Fruit fly (Drosophila melanogaster) whole organism, adult: ENCODE results near the gene CG11052.

Source experiments
- CG12768 ChIP-seq: fragments of 200-800 bp; sonication (Bioruptor generic); optimal IDR thresholded peaks from 2 replicates; lab custom pipeline; 2017; ENCODE audit warnings: missing biosample characterization, missing genetic modification characterization, mild to moderate bottlenecking, moderate library complexity, missing genetic modification reagents
- CG1620 ChIP-seq: fragments of 200-800 bp; sonication (Bioruptor generic); optimal IDR thresholded peaks from 2 replicates; lab custom pipeline; 2016; ENCODE audit warnings: missing biosample characterization, missing genetic modification characterization
- Clk ChIP-seq: fragments of 200-800 bp; sonication (Bioruptor generic); optimal IDR thresholded peaks from 2 replicates; lab custom pipeline; 2017; ENCODE audit warnings: missing biosample characterization, missing genetic modification characterization
- Mnt ChIP-seq: fragments of 200-800 bp; sonication (Bioruptor generic); optimal IDR thresholded peaks from 2 replicates; lab custom pipeline; 2016; ENCODE audit warnings: missing biosample characterization, mild to moderate bottlenecking, missing genetic modification characterization
- bab1 ChIP-seq: fragments of 200-800 bp; sonication (Bioruptor generic); optimal IDR thresholded peaks from 3 replicates; lab custom pipeline; 2019; ENCODE audit warnings: missing biosample characterization, mild to moderate bottlenecking, missing genetic modification characterization, moderate library complexity

DNA sequence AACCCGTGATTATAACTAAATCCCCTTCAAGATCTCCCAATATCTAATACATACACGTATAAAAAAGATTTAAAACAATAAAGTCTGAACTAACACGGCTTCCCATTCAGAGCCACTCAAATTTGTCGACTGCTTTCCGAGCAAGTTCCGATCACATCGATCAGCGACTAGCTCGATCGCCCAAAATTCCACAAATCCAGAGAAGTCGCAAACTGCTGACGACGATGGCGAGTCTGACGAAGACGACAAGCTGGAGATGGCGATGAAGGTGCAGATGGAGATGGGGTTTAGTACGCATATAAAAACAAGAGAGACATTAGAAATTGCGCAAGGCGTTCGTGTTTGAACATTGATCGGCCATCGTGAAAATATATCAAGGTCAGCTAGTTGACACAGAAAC is 10.3 kb downstream of the CG11052 start:
- TF ChIP-seq Mnt (GFP tag; lab: Kevin White, UChicago) (no peak), CG1620 (GFP tag; lab: Kevin White, UChicago) (no peak), bab1 (GFP tag; lab: Kevin White, UChicago) (no peak), Clk (GFP tag; lab: Kevin White, UChicago) (no peak), CG12768 (GFP tag; lab: Kevin White, UChicago) (no peak)
